Fruit fly (Drosophila melanogaster): Measurements from ENCODE around the gene CG1635.

CG1635 gene

dm6 chr3R:31605790-31606189 lies 17.3 kb downstream of the CG1635 start:
- TF ChIP-seq psq (optimal IDR thresholded peaks at IDR 0.05) (no peak), Dll (optimal IDR thresholded peaks at IDR 0.05) (no peak), usp (GFP tag; optimal IDR thresholded peaks at IDR 0.05) (no peak), CG8478 (optimal IDR thresholded peaks at IDR 0.05) (no peak), pan (optimal IDR thresholded peaks at IDR 0.05) (no peak), EcR (GFP tag; optimal IDR thresholded peaks at IDR 0.05) (no peak)

DNA sequence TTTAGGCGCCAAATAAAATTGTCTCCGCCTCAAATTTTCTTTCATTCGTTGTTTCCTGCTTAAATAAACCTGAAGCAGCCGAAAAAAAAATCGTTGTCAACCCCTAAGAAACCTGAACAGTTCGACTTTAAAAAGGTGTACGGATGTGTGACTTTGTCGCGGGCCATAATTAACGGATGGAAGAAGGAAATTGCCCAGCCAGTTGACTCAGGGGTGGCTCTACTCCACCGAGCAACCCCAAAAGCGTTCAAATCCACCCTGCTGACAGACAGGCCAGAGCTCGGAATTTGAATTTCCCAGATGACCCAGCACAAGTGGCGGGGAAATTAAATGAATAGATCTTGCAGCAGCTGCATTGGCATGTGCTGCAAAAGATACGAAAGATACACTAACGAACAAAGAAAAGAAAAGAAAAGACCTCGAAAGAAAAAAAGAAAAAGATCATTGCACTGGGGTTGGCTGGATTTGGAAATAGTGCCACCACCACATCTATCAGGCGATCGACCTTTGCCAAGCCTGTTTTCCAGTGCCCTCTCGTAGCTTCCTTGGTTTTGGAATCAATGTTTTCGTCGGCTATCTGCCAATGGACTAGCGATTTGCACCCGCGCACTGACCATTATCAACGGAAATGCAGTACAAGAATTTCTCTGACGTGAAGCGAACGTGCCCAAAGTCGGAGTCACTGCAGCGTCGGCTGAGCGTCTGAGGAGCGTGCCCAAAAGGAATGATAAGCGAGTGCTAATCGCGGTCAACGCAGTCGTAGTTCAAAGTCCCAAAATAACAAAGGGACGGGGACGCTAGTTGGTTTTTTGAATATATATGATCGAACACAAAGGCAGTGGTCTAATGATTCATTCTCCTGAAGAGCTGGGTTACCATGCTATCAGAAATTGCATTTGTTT lies 18.0 kb downstream of the CG1635 start:
- no peak for TF ChIP-seq EcR (GFP tag; optimal IDR thresholded peaks at IDR 0.05)
- no peak for TF ChIP-seq usp (GFP tag; optimal IDR thresholded peaks at IDR 0.05)
- TF ChIP-seq pan (optimal IDR thresholded peaks at IDR 0.05), result no peak
- TF ChIP-seq psq (optimal IDR thresholded peaks at IDR 0.05), result no peak
- TF ChIP-seq Dll (optimal IDR thresholded peaks at IDR 0.05), result no peak
- no peak for TF ChIP-seq CG8478 (optimal IDR thresholded peaks at IDR 0.05)

dm6 chr3R:31607287-31607849 lies 18.9 kb downstream of the CG1635 start:
- TF ChIP-seq Dll (optimal IDR thresholded peaks at IDR 0.05) (no peak), CG8478 (optimal IDR thresholded peaks at IDR 0.05) (no peak), usp (GFP tag; optimal IDR thresholded peaks at IDR 0.05) (no peak), pan (optimal IDR thresholded peaks at IDR 0.05) (no peak), psq (optimal IDR thresholded peaks at IDR 0.05) (no peak), EcR (GFP tag; optimal IDR thresholded peaks at IDR 0.05) (no peak)

DNA sequence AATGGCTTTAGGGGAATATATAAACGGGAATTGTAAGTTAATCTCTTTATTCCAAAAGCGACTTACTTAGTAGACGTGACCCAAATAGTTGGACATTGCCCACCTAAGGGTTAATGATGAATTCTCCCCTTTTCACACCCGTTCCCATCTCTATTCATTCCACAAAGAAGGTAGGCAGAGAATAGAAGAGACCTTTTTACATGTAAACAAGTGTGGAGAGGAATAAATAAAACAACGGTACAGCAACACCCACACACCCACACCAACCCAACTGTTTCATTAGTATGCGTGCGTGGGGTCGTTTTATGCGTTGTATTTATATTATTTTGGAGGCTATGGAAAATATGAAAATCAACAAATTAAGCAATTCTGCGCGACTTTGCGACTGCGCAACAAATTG lies 19.6 kb downstream of the CG1635 start:
- TF ChIP-seq Dll (optimal IDR thresholded peaks at IDR 0.05), result no peak
- TF ChIP-seq usp (GFP tag; optimal IDR thresholded peaks at IDR 0.05), result no peak
- TF ChIP-seq EcR (GFP tag; optimal IDR thresholded peaks at IDR 0.05), result no peak
- TF ChIP-seq CG8478 (optimal IDR thresholded peaks at IDR 0.05), result no peak
- no peak for TF ChIP-seq psq (optimal IDR thresholded peaks at IDR 0.05)
- TF ChIP-seq pan (optimal IDR thresholded peaks at IDR 0.05), result no peak

- TF ChIP-seq usp (GFP tag; optimal IDR thresholded peaks at IDR 0.05) (no peak), EcR (GFP tag; optimal IDR thresholded peaks at IDR 0.05) (no peak), Dll (optimal IDR thresholded peaks at IDR 0.05) (no peak), CG8478 (optimal IDR thresholded peaks at IDR 0.05) (peak; percentile 46), pan (optimal IDR thresholded peaks at IDR 0.05) (no peak), psq (optimal IDR thresholded peaks at IDR 0.05) (no peak)
Observed at dm6 chr3R:31608438-31609188, 20.1 kb downstream of the CG1635 start.

dm6 chr3R:31609413-31610054 lies 21.1 kb downstream of the CG1635 start:
- TF ChIP-seq usp (GFP tag; optimal IDR thresholded peaks at IDR 0.05), result no peak
- TF ChIP-seq EcR (GFP tag; optimal IDR thresholded peaks at IDR 0.05), result no peak
- no peak for TF ChIP-seq CG8478 (optimal IDR thresholded peaks at IDR 0.05)
- TF ChIP-seq pan (optimal IDR thresholded peaks at IDR 0.05), result no peak
- no peak for TF ChIP-seq psq (optimal IDR thresholded peaks at IDR 0.05)

dm6 chr3R:31610639-31611594 lies 22.4 kb downstream of the CG1635 start, which contains the start of gene Med:
TSS of gene Med (plus strand) at chr3R:31611046.
- TF ChIP-seq CG8478 (optimal IDR thresholded peaks at IDR 0.05) (no peak), Dll (optimal IDR thresholded peaks at IDR 0.05) (no peak), psq (optimal IDR thresholded peaks at IDR 0.05) (no peak), usp (GFP tag; optimal IDR thresholded peaks at IDR 0.05) (no peak), pan (optimal IDR thresholded peaks at IDR 0.05) (no peak), EcR (GFP tag; optimal IDR thresholded peaks at IDR 0.05) (no peak)

DNA sequence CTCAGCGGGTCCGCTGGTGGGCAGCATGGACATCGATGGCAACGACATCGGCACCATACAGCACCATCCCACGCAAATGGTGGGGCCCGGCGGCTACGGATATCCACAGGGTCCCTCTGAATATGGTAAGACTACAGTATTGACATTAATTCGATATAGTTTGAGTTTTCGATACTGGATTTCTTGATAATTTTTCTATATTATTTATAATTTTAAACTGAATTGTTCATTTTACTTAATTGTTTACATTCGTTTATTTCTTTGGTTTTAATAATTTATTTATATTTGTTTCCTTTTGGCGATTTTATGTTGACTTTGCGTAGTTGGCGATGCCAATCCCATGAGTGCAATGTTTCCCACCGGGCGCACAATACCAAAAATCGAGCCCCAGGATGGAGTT lies 24.1 kb downstream of the CG1635 start, which contains the start of gene CycG:
Gene CycG (minus strand): TSS at position 101 of the 400 bp plus-strand sequence.
- TF ChIP-seq pan (optimal IDR thresholded peaks at IDR 0.05) (no peak), CG8478 (optimal IDR thresholded peaks at IDR 0.05) (no peak), usp (GFP tag; optimal IDR thresholded peaks at IDR 0.05) (no peak), psq (optimal IDR thresholded peaks at IDR 0.05) (no peak), EcR (GFP tag; optimal IDR thresholded peaks at IDR 0.05) (no peak), Dll (optimal IDR thresholded peaks at IDR 0.05) (no peak)

- no peak for TF ChIP-seq pan (optimal IDR thresholded peaks at IDR 0.05)
- TF ChIP-seq psq (optimal IDR thresholded peaks at IDR 0.05), result no peak
- no peak for TF ChIP-seq Dll (optimal IDR thresholded peaks at IDR 0.05)
- TF ChIP-seq CG8478 (optimal IDR thresholded peaks at IDR 0.05), result no peak
- no peak for TF ChIP-seq EcR (GFP tag; optimal IDR thresholded peaks at IDR 0.05)
- no peak for TF ChIP-seq usp (GFP tag; optimal IDR thresholded peaks at IDR 0.05)
Observed at dm6 chr3R:31616001-31616400, 27.5 kb downstream of the CG1635 start, which contains the start of the genes Mnat9 and CG1792. TSS of gene Mnat9 (minus strand) at chr3R:31616160. TSS of gene CG1792 (plus strand) at chr3R:31616303.

dm6 chr3R:31617801-31618200 lies 29.3 kb downstream of the CG1635 start, which contains the start of gene pasha:
TSS of gene pasha (plus strand) at chr3R:31617977.
- TF ChIP-seq pan (optimal IDR thresholded peaks at IDR 0.05), result no peak
- TF ChIP-seq EcR (GFP tag; optimal IDR thresholded peaks at IDR 0.05), result no peak
- no peak for TF ChIP-seq Dll (optimal IDR thresholded peaks at IDR 0.05)
- no peak for TF ChIP-seq psq (optimal IDR thresholded peaks at IDR 0.05)
- no peak for TF ChIP-seq CG8478 (optimal IDR thresholded peaks at IDR 0.05)
- TF ChIP-seq usp (GFP tag; optimal IDR thresholded peaks at IDR 0.05), result no peak

All from whole organism.